Worm (Caenorhabditis elegans): ENCODE data around the gene lon-1.

ce11 chrIII:5449762-5450308, 24.4 kb upstream of the lon-1 start, which contains the start of gene F48E8.8:
- TF ChIP-seq pha-4 (tag; optimal IDR thresholded peaks at IDR 0.05) (no peak), ref-2 (tag; optimal IDR thresholded peaks at IDR 0.05) (no peak), fkh-10 (GFP tag; optimal IDR thresholded peaks at IDR 0.05) (no peak), eyg-1 (tag; optimal IDR thresholded peaks at IDR 0.05) (no peak), nhr-11 (tag; optimal IDR thresholded peaks at IDR 0.05) (no peak)
